Fruit fly (Drosophila melanogaster) whole organism, embryonic: Measurements from ENCODE around the gene IKKepsilon.
A peak's percentile ranks its signal among the peaks of the same experiment; 100 is the strongest.

Source experiments
- Asciz ChIP-seq: fragments of 200-800 bp; sonication (Bioruptor generic); optimal IDR thresholded peaks from 2 replicates; lab custom pipeline; 2017; ENCODE audit warnings: missing biosample characterization, mild to moderate bottlenecking, missing genetic modification characterization, missing genetic modification reagents
- B-H1 ChIP-seq: fragments of 200-800 bp; sonication (Bioruptor generic); IDR thresholded peaks from 3 replicates; pipeline ENCODE4 v1.3.6; 2022; ENCODE audit warnings: missing biosample characterization, missing genetic modification characterization
- CG10654 ChIP-seq: fragments of 200-800 bp; sonication (Bioruptor generic); optimal IDR thresholded peaks from 2 replicates; lab custom pipeline; 2016; ENCODE audit warnings: missing biosample characterization, missing genetic modification characterization
- CG11504 ChIP-seq: fragments of 200-800 bp; sonication (Bioruptor generic); optimal IDR thresholded peaks from 3 replicates; lab custom pipeline; 2019; ENCODE audit warnings: missing biosample characterization, mild to moderate bottlenecking, missing genetic modification characterization, moderate library complexity
- CG1233 ChIP-seq: fragments of 200-800 bp; sonication (Bioruptor generic); optimal IDR thresholded peaks from 4 replicates; lab custom pipeline; 2018; ENCODE audit warnings: missing biosample characterization, mild to moderate bottlenecking, missing genetic modification characterization
- CG13296 ChIP-seq: fragments of 200-800 bp; sonication (Bioruptor generic); optimal IDR thresholded peaks from 3 replicates; lab custom pipeline; 2018; ENCODE audit warnings: missing biosample characterization, mild to moderate bottlenecking, missing genetic modification characterization
- CG14050 ChIP-seq: fragments of 200-800 bp; sonication (Bioruptor generic); IDR thresholded peaks from 3 replicates; pipeline ENCODE4 v1.3.6; 2022; ENCODE audit warnings: missing biosample characterization, missing genetic modification characterization
- CG14441 ChIP-seq: fragments of 200-800 bp; sonication (Bioruptor generic); IDR thresholded peaks from 2 replicates; pipeline ENCODE4 v1.3.6; 2022; ENCODE audit warnings: missing biosample characterization, missing genetic modification characterization
- CG1529 ChIP-seq: fragments of 200-800 bp; sonication (Bioruptor generic); optimal IDR thresholded peaks from 3 replicates; lab custom pipeline; 2018; ENCODE audit warnings: missing biosample characterization, missing genetic modification characterization
- CG17361 ChIP-seq: fragments of 200-800 bp; sonication (Bioruptor generic); IDR thresholded peaks from 3 replicates; pipeline ENCODE4 v1.3.6; 2022; ENCODE audit warnings: missing biosample characterization, missing genetic modification characterization
- CG2678 ChIP-seq: fragments of 200-800 bp; sonication (Bioruptor generic); optimal IDR thresholded peaks from 3 replicates; lab custom pipeline; 2019; ENCODE audit warnings: missing biosample characterization, mild to moderate bottlenecking, missing genetic modification characterization, moderate library complexity
- CG2889 ChIP-seq: fragments of 200-800 bp; sonication (Bioruptor generic); IDR thresholded peaks from 3 replicates; pipeline ENCODE4 v1.3.6; 2022; ENCODE audit warnings: missing biosample characterization, missing genetic modification characterization
- CG3065 ChIP-seq: fragments of 200-800 bp; sonication (Bioruptor generic); optimal IDR thresholded peaks from 2 replicates; lab custom pipeline; 2016; ENCODE audit warnings: missing biosample characterization, missing genetic modification characterization
- CG32532 ChIP-seq: fragments of 200-800 bp; sonication (Bioruptor generic); IDR thresholded peaks from 2 replicates; pipeline ENCODE4 v1.3.6; 2022; ENCODE audit warnings: missing biosample characterization, missing genetic modification characterization
- CG34376 ChIP-seq: fragments of 200-800 bp; sonication (Bioruptor generic); optimal IDR thresholded peaks from 2 replicates; lab custom pipeline; 2018; ENCODE audit warnings: missing biosample characterization, mild to moderate bottlenecking, missing genetic modification characterization
- CG5953 ChIP-seq: fragments of 200-800 bp; sonication (Bioruptor generic); IDR thresholded peaks from 2 replicates; pipeline ENCODE4 v1.3.6; 2022; ENCODE audit warnings: missing biosample characterization, missing genetic modification characterization
- CG6654 ChIP-seq: fragments of 200-800 bp; sonication (Bioruptor generic); optimal IDR thresholded peaks from 2 replicates; lab custom pipeline; 2017; ENCODE audit warnings: missing biosample characterization, mild to moderate bottlenecking, missing genetic modification characterization
- D ChIP-seq, 2 experiments: fragments of 200-800 bp in 1 of 2; fragments of >200 bp in 1 of 2; sonication (Bioruptor generic) in 1 of 2; optimal IDR thresholded peaks; 2 replicates in 1 of 2; 3 replicates in 1 of 2; lab custom pipeline; 2017; ENCODE audit warnings: mild to moderate bottlenecking in 1 of 2, missing biosample characterization in 1 of 2, missing genetic modification characterization in 1 of 2, missing genetic modification reagents in 1 of 2
- Dfd ChIP-seq, 2 experiments: fragments of >200 bp; optimal IDR thresholded peaks; 2 replicates each; lab custom pipeline; 2017; ENCODE audit warnings: missing biosample characterization in 2 of 2, missing genetic modification characterization in 2 of 2
- Doc3 ChIP-seq: fragments of 200-800 bp; sonication (Bioruptor generic); IDR thresholded peaks from 3 replicates; pipeline ENCODE4 v1.3.6; 2022; ENCODE audit warnings: missing biosample characterization, missing genetic modification characterization; ENCODE audit not compliant: partially characterized antibody
- E2f2 ChIP-seq: fragments of 200-800 bp; sonication (Bioruptor generic); IDR thresholded peaks from 2 replicates; pipeline ENCODE4 v1.3.6; 2022; ENCODE audit warnings: missing biosample characterization, missing genetic modification characterization
- HLH4C ChIP-seq: fragments of 200-800 bp; sonication (Bioruptor generic); IDR thresholded peaks from 3 replicates; pipeline ENCODE4 v1.3.6; 2022; ENCODE audit warnings: missing biosample characterization, missing genetic modification characterization; ENCODE audit not compliant: partially characterized antibody
- Hmr ChIP-seq: fragments of 200-800 bp; sonication (Bioruptor generic); optimal IDR thresholded peaks from 3 replicates; lab custom pipeline; 2017; ENCODE audit warnings: mild to moderate bottlenecking, missing biosample characterization, missing genetic modification reagents, missing genetic modification characterization
- Hsf ChIP-seq: fragments of 200-800 bp; sonication (Bioruptor generic); optimal IDR thresholded peaks from 3 replicates; lab custom pipeline; 2016; ENCODE audit warnings: missing biosample characterization, missing genetic modification characterization
- Med ChIP-seq: fragments of 200-800 bp; sonication (Bioruptor generic); peaks from one replicate; lab custom pipeline; 2016; ENCODE audit warnings: missing biosample characterization, missing genetic modification characterization, mild to moderate bottlenecking, inconsistent platforms, moderate library complexity
- Meics ChIP-seq: fragments of 200-800 bp; sonication (Bioruptor generic); optimal IDR thresholded peaks from 2 replicates; lab custom pipeline; 2017; ENCODE audit warnings: missing biosample characterization, mild to moderate bottlenecking, missing genetic modification characterization
- NK7.1 ChIP-seq: fragments of 200-800 bp; sonication (Bioruptor generic); optimal IDR thresholded peaks from 3 replicates; lab custom pipeline; 2016; ENCODE audit warnings: missing biosample characterization, missing genetic modification characterization
- Oli ChIP-seq: fragments of 200-800 bp; sonication (Bioruptor generic); optimal IDR thresholded peaks from 2 replicates; lab custom pipeline; 2018; ENCODE audit warnings: missing biosample characterization, mild to moderate bottlenecking, missing genetic modification characterization, moderate library complexity
- Rx ChIP-seq: fragments of 200-800 bp; sonication (Bioruptor generic); IDR thresholded peaks from 2 replicates; pipeline ENCODE4 v1.3.6; 2022; ENCODE audit warnings: missing biosample characterization, missing genetic modification characterization
- Sry-β ChIP-seq: fragments of 200-800 bp; sonication (Bioruptor generic); optimal IDR thresholded peaks from 2 replicates; lab custom pipeline; 2018; ENCODE audit warnings: missing biosample characterization, mild to moderate bottlenecking, missing genetic modification characterization, moderate library complexity
- Tbp ChIP-seq: fragments of >200 bp; optimal IDR thresholded peaks from 2 replicates; lab custom pipeline; 2018; ENCODE audit warnings: missing biosample characterization, missing genetic modification characterization
- ash1 ChIP-seq: fragments of 200-800 bp; sonication (Bioruptor generic); optimal IDR thresholded peaks from 2 replicates; lab custom pipeline; 2018; ENCODE audit warnings: missing biosample characterization, mild to moderate bottlenecking, missing genetic modification characterization
- bab2 ChIP-seq: fragments of 200-800 bp; sonication (Bioruptor generic); optimal IDR thresholded peaks from 2 replicates; lab custom pipeline; 2016; ENCODE audit warnings: missing biosample characterization, missing genetic modification characterization
- chif ChIP-seq, 2 experiments: fragments of 200-800 bp; sonication (Bioruptor generic); optimal IDR thresholded peaks; 3 replicates each; lab custom pipeline; 2016; ENCODE audit warnings: missing biosample characterization in 2 of 2, missing genetic modification characterization in 2 of 2
- fru ChIP-seq: fragments of >200 bp; optimal IDR thresholded peaks from 2 replicates; lab custom pipeline; 2017
- gem ChIP-seq: fragments of 200-800 bp; sonication (Bioruptor generic); optimal IDR thresholded peaks from 2 replicates; lab custom pipeline; 2019; ENCODE audit warnings: missing biosample characterization, mild to moderate bottlenecking, missing genetic modification characterization, moderate library complexity
- her ChIP-seq: fragments of 200-800 bp; sonication (Bioruptor generic); optimal IDR thresholded peaks from 2 replicates; lab custom pipeline; 2016; ENCODE audit warnings: missing biosample characterization, missing genetic modification characterization
- kay ChIP-seq: fragments of 200-800 bp; sonication (Bioruptor generic); optimal IDR thresholded peaks from 2 replicates; lab custom pipeline; 2016; ENCODE audit warnings: missing biosample characterization, missing genetic modification characterization
- ken ChIP-seq: fragments of 200-800 bp; sonication (Bioruptor generic); IDR thresholded peaks from 3 replicates; pipeline ENCODE4 v1.3.6; 2022; ENCODE audit warnings: missing biosample characterization, missing genetic modification characterization
- knrl ChIP-seq: fragments of 200-800 bp; sonication (Bioruptor generic); IDR thresholded peaks from 3 replicates; pipeline ENCODE4 v1.3.6; 2022; ENCODE audit warnings: missing biosample characterization, missing genetic modification characterization; ENCODE audit not compliant: partially characterized antibody
- mam ChIP-seq: fragments of 200-800 bp; sonication (Bioruptor generic); optimal IDR thresholded peaks from 3 replicates; lab custom pipeline; 2016; ENCODE audit warnings: missing biosample characterization, missing genetic modification characterization
- mirr ChIP-seq: fragments of 200-800 bp; sonication (Bioruptor generic); optimal IDR thresholded peaks from 3 replicates; lab custom pipeline; 2018; ENCODE audit warnings: missing biosample characterization, mild to moderate bottlenecking, missing genetic modification characterization
- mld ChIP-seq: fragments of 200-800 bp; sonication (Bioruptor generic); IDR thresholded peaks from 3 replicates; pipeline ENCODE4 v1.3.6; 2022; ENCODE audit warnings: missing biosample characterization, missing genetic modification characterization; ENCODE audit not compliant: partially characterized antibody
- nau ChIP-seq: fragments of 200-800 bp; sonication (Bioruptor generic); optimal IDR thresholded peaks from 3 replicates; lab custom pipeline; 2017; ENCODE audit warnings: missing biosample characterization, mild to moderate bottlenecking, missing genetic modification characterization, missing genetic modification reagents
- otp ChIP-seq: fragments of 200-800 bp; sonication (Bioruptor generic); IDR thresholded peaks from 3 replicates; pipeline ENCODE4, ENCODE4 v1.3.6; 2022; ENCODE audit warnings: missing biosample characterization, missing genetic modification characterization
- pan ChIP-seq, 4 experiments: fragments of >200 bp in 3 of 4; fragments of 200-800 bp in 1 of 4; sonication (Bioruptor generic) in 1 of 4; optimal IDR thresholded peaks in 3 of 4; IDR thresholded peaks in 1 of 4; 2 replicates each; pipeline versions ENCODE4 v1.3.6 to Lab custom; 2017 to 2022; ENCODE audit warnings: missing biosample characterization in 2 of 4, missing genetic modification characterization in 2 of 4, mixed read lengths in 1 of 4
- peb ChIP-seq: fragments of 200-800 bp; sonication (Bioruptor generic); IDR thresholded peaks from 2 replicates; pipeline ENCODE4 v1.3.6; 2022; ENCODE audit warnings: missing biosample characterization, missing genetic modification characterization
- ranshi ChIP-seq: fragments of 200-800 bp; sonication (Bioruptor generic); IDR thresholded peaks from 2 replicates; pipeline ENCODE4 v1.3.6; 2022; ENCODE audit warnings: missing biosample characterization, missing genetic modification characterization
- ssp ChIP-seq: fragments of 200-800 bp; sonication (Bioruptor generic); IDR thresholded peaks from 2 replicates; pipeline ENCODE4 v1.3.6; 2022; ENCODE audit warnings: missing biosample characterization, missing genetic modification characterization
- zf30C ChIP-seq: fragments of 200-800 bp; sonication (Bioruptor generic); optimal IDR thresholded peaks from 3 replicates; lab custom pipeline; 2018; ENCODE audit warnings: missing biosample characterization, mild to moderate bottlenecking, missing genetic modification characterization

Gene IKKepsilon

DNA sequence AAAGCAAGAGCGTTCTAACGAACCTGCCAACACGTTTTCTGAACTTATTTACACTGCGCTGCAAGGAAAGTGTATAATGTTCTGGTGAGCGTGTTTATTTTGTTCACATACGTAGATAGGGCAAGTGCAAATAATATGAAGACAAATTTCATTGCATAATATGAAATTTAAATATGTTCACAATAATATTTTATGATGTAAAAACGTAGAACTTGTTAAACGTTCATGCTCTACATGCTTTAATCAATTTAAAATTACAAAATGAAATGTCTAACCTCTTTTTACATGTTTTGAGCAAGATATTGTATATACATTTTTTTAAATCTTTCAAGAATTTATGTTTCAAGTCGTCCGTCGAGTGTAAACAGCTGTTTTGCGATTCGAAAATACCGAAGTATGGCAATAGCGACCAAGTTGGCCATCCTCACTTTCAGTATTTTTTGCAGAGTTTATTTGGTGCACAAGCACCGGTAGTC is 30.4 kb upstream of the IKKepsilon start, which contains the start of the genes phr6-4 and CG2608 (continued):
- TF ChIP-seq mld (GFP tag; lab: Robert Waterston, UW) (no peak), CG11504 (tag; lab: Kevin White, UChicago) (peak; percentile 92), Hmr (GFP tag; lab: Kevin White, UChicago) (peak; percentile 95), CG2678 (tag; lab: Kevin White, UChicago) (peak; percentile 96), nau (peak; percentile 87), CG3065 (GFP tag; lab: Kevin White, UChicago) (peak; percentile 86), CG14441 (GFP tag; lab: Robert Waterston, UW) (peak; percentile 78), kay (GFP tag; lab: Kevin White, UChicago) (peak; percentile 84), Med (GFP tag; lab: Kevin White, UChicago) (peak; percentile 97), CG32532 (GFP tag; lab: Robert Waterston, UW) (peak; percentile 90), Doc3 (no peak), ranshi (GFP tag; lab: Robert Waterston, UW) (peak; percentile 84), gem (tag; lab: Kevin White, UChicago) (peak; percentile 97), Asciz (GFP tag; lab: Kevin White, UChicago) (peak; percentile 91), HLH4C (GFP tag; lab: Robert Waterston, UW) (no peak), CG14050 (peak; percentile 80), fru (lab: Kevin White, UChicago) (no peak), CG13296 (GFP tag; lab: Kevin White, UChicago) (peak; percentile 92), otp (GFP tag; lab: Robert Waterston, UW) (peak; percentile 62; the same call in 2 of the 3 replicates), her (peak; percentile 65), Hsf (peak; percentile 94), CG17361 (GFP tag; lab: Robert Waterston, UW) (peak; percentile 97), B-H1 (GFP tag; lab: Robert Waterston, UW) (peak; percentile 81), ken (GFP tag; lab: Robert Waterston, UW) (peak; percentile 80), knrl (GFP tag; lab: Robert Waterston, UW) (no peak), CG2889 (GFP tag; lab: Robert Waterston, UW) (peak; percentile 91), pan (optimal IDR thresholded peaks at IDR 0.05; lab: Kevin White, UChicago) (no peak), pan (GFP tag; optimal IDR thresholded peaks at IDR 0.05 in 1 of 2, IDR thresholded peaks at IDR 0.05 in 1 of 2) (peak in 1 of 2 experiments; percentile 83), chif (GFP tag; optimal IDR thresholded peaks at IDR 0.05; lab: Kevin White, UChicago) (peak; percentile 77 to 87), ssp (GFP tag; lab: Robert Waterston, UW) (no peak), mam (GFP tag; lab: Kevin White, UChicago) (peak; percentile 91), zf30C (GFP tag; lab: Kevin White, UChicago) (peak; percentile 88), Tbp (GFP tag; lab: Kevin White, UChicago) (no peak), NK7.1 (GFP tag; lab: Kevin White, UChicago) (peak; percentile 80), Dfd (GFP tag; optimal IDR thresholded peaks at IDR 0.05; lab: Kevin White, UChicago) (no peak), CG1233 (GFP tag; lab: Kevin White, UChicago) (peak; percentile 92), Rx (GFP tag; lab: Robert Waterston, UW) (peak; percentile 58; the same call in 1 of the 2 replicates), mirr (peak; percentile 79), CG6654 (GFP tag; lab: Kevin White, UChicago) (peak; percentile 76), ash1 (GFP tag; lab: Kevin White, UChicago) (no peak), bab2 (GFP tag; lab: Kevin White, UChicago) (peak; percentile 84), CG5953 (GFP tag; lab: Robert Waterston, UW) (peak; percentile 55; the same call in 1 of the 2 replicates), Meics (GFP tag; lab: Kevin White, UChicago) (peak; percentile 93), Oli (tag; lab: Kevin White, UChicago) (peak; percentile 94), CG1529 (GFP tag; lab: Kevin White, UChicago) (peak; percentile 87), Sry-β (GFP tag; lab: Kevin White, UChicago) (peak; percentile 41), E2f2 (GFP tag; lab: Robert Waterston, UW) (peak; percentile 81), peb (GFP tag; lab: Robert Waterston, UW) (peak; percentile 67; the same call in 1 of the 2 replicates), D (optimal IDR thresholded peaks at IDR 0.05; lab: Kevin White, UChicago) (no peak), D (GFP tag; optimal IDR thresholded peaks at IDR 0.05; lab: Kevin White, UChicago) (peak; percentile 89), CG34376 (GFP tag; lab: Kevin White, UChicago) (peak; percentile 90), CG10654 (GFP tag; lab: Kevin White, UChicago) (peak; percentile 89)
